Worm (Caenorhabditis elegans) whole organism, L4/young adult: ENCODE results near the gene oxi-1.

Experiments used
- W03F9.2 ChIP-seq: fragments of 150-350 bp; optimal IDR thresholded peaks from 2 replicates; lab custom pipeline; 2014; ENCODE audit warnings: missing biosample characterization, missing genetic modification characterization
- dao-5 ChIP-seq: sonication (generic microtip); optimal IDR thresholded peaks from 2 replicates; lab custom pipeline; 2016; ENCODE audit warnings: missing genotype, missing genetic modification characterization, moderate library complexity, missing compliant biosample characterization
- him-1 ChIP-seq: sonication (generic microtip); optimal IDR thresholded peaks from 2 replicates; lab custom pipeline; 2016; ENCODE audit warnings: missing genotype, missing genetic modification reagents, missing genetic modification characterization, missing compliant biosample characterization

- no peak for TF ChIP-seq him-1 (tag; lab: Kevin White, UChicago)
- no peak for TF ChIP-seq dao-5 (tag; lab: Kevin White, UChicago)
- TF ChIP-seq W03F9.2 (tag; lab: Kevin White, UChicago) = peak; percentile 50
Observed at ce11 chrIII:10881996-10882395, 23.9 kb downstream of the oxi-1 start.
